Fruit fly (Drosophila melanogaster): ENCODE data around the gene CG15695.

Gene CG15695

DNA sequence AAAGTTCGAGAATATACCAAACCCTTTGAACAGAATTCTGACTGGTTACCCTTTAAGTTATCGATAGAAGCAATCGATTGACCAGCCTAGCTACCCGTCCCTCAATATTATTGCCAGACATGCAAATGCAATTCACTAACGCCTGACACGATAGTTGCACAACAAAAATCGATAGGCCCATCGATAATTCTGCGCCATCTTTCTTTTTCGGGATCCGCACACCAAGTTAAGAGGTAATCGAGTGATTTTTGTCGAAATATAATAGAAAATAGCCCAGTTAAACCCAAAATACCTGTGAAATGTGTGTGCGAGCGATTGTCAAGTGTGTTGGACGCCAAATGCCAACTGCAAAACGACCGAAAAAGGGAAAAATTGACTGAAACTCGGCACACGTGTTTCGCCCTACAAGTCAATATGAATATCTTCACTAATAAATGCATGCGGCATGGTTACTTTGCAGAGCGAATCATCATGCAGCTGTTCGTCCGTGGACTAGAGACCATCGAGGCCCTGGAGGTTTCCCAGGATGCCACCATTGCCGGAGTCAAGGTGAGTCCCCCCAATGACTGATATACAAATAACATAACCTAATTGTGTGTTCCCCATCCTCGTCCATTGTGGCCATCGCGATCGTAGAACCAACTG, 8.6 kb downstream of the CG15695 start, which contains the start of gene RpS30 (continued):
- peak; percentile 45 for TF ChIP-seq CG3995 (GFP tag; optimal IDR thresholded peaks at IDR 0.05)
- peak; percentile 2 for TF ChIP-seq crc (GFP tag; optimal IDR thresholded peaks at IDR 0.05)
- TF ChIP-seq Fer1 (GFP tag; optimal IDR thresholded peaks at IDR 0.05), result peak; percentile 59
- TF ChIP-seq NC2α (GFP tag; optimal IDR thresholded peaks at IDR 0.05), result no peak
- TF ChIP-seq tna (GFP tag; IDR thresholded peaks at IDR 0.05; ENCODE audit: partially characterized antibody), result peak; percentile 95
- no peak for TF ChIP-seq CG17612 (GFP tag; IDR thresholded peaks at IDR 0.05)
- TF ChIP-seq CG1603 (tag; optimal IDR thresholded peaks at IDR 0.05), result peak; percentile 91
- peak; percentile 98 for TF ChIP-seq Bgb (GFP tag; IDR thresholded peaks at IDR 0.05; ENCODE audit: partially characterized antibody)
- TF ChIP-seq CG7372 (GFP tag; IDR thresholded peaks at IDR 0.05), result no peak
- peak; percentile 97 for TF ChIP-seq stwl (tag; optimal IDR thresholded peaks at IDR 0.05)
- peak; percentile 49 for TF ChIP-seq CG31441 (GFP tag; IDR thresholded peaks at IDR 0.05)
- no peak for TF ChIP-seq CG15011 (GFP tag; optimal IDR thresholded peaks at IDR 0.05)
- no peak for TF ChIP-seq CG9215 (GFP tag; IDR thresholded peaks at IDR 0.05)
- TF ChIP-seq Ada2b (GFP tag; IDR thresholded peaks at IDR 0.05), result no peak
- TF ChIP-seq Chrac-16 (GFP tag; optimal IDR thresholded peaks at IDR 0.05), result no peak
- TF ChIP-seq Dip3 (GFP tag; optimal IDR thresholded peaks at IDR 0.05), result peak; percentile 23
- no peak for TF ChIP-seq sc (optimal IDR thresholded peaks at IDR 0.05)
- TF ChIP-seq sc (GFP tag; optimal IDR thresholded peaks at IDR 0.05), result no peak
- TF ChIP-seq ac (GFP tag; optimal IDR thresholded peaks at IDR 0.05), result no peak
- peak; percentile 5 for TF ChIP-seq CG7271 (tag; optimal IDR thresholded peaks at IDR 0.05)
- no peak; the same call in 1 of the 2 replicates for TF ChIP-seq lmd (GFP tag; IDR thresholded peaks at IDR 0.05)
- no peak for TF ChIP-seq CG30431 (GFP tag; optimal IDR thresholded peaks at IDR 0.05)
- no peak for TF ChIP-seq Xrp1 (GFP tag; IDR thresholded peaks at IDR 0.05)
- TF ChIP-seq Abd-B (GFP tag; optimal IDR thresholded peaks at IDR 0.05), result peak; percentile 6
- peak; percentile 36 for TF ChIP-seq CG13894 (tag; optimal IDR thresholded peaks at IDR 0.05)
- peak; percentile 71 for TF ChIP-seq CG2712 (tag; optimal IDR thresholded peaks at IDR 0.05)
- TF ChIP-seq CG14710 (tag; optimal IDR thresholded peaks at IDR 0.05), result peak; percentile 80
- no peak for TF ChIP-seq wek (GFP tag; optimal IDR thresholded peaks at IDR 0.05)
- TF ChIP-seq CG10147 (GFP tag; optimal IDR thresholded peaks at IDR 0.05), result peak; percentile 51
- TF ChIP-seq klu (GFP tag; IDR thresholded peaks at IDR 0.05), result no peak
- peak; percentile 96 for TF ChIP-seq hb (GFP tag; IDR thresholded peaks at IDR 0.05; ENCODE audit: partially characterized antibody)
- peak; percentile 36 for TF ChIP-seq Spps (tag; optimal IDR thresholded peaks at IDR 0.05)
- peak; percentile 33 for TF ChIP-seq CG4854 (GFP tag; optimal IDR thresholded peaks at IDR 0.05)
- TF ChIP-seq toy (GFP tag; IDR thresholded peaks at IDR 0.05), result no peak
- peak; percentile 100 for TF ChIP-seq phol (tag; optimal IDR thresholded peaks at IDR 0.05)
- TF ChIP-seq grn (GFP tag; optimal IDR thresholded peaks at IDR 0.05), result no peak
- no peak for TF ChIP-seq CG4707 (GFP tag; optimal IDR thresholded peaks at IDR 0.05)
- TF ChIP-seq Side (GFP tag; optimal IDR thresholded peaks at IDR 0.05), result no peak
- TF ChIP-seq Gsc (GFP tag; IDR thresholded peaks at IDR 0.05), result no peak
- no peak for TF ChIP-seq CG4404 (GFP tag; IDR thresholded peaks at IDR 0.05)
- TF ChIP-seq CG9609 (GFP tag; optimal IDR thresholded peaks at IDR 0.05), result peak; percentile 26
- no peak for TF ChIP-seq Ptx1 (GFP tag; IDR thresholded peaks at IDR 0.05)

DNA sequence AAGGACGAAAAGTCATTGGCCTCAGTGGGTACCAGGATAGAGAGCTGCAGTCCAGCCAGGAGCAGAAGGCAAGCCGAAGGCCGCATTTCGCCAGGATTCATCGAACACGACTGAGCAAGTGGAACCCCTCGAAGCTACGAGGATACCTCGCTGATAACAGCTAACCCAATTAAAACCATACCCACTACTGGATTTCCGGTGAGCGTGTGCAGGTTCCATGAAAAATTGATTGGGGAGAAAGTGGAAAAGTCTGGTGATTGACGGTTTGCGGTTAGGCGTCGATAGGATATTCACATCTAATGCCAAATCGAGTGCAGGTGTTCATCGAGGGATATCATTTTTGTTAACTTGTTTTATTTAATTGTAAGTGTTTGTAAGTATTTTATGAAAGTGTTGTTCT, 17.9 kb downstream of the CG15695 start, which contains the start of gene Ir93a:
TSS of gene Ir93a (minus strand) at position 101 of the 400 bp plus-strand sequence.
- no peak for TF ChIP-seq CG5245 (GFP tag; optimal IDR thresholded peaks at IDR 0.05)
- no peak for TF ChIP-seq CG17361 (GFP tag; IDR thresholded peaks at IDR 0.05)
